Worm (Caenorhabditis elegans) whole organism, midembryonic: ENCODE data around the gene sre-10.

Source experiments
- flt-1 ChIP-seq: fragments of 200-800 bp; sonication (Bioruptor generic); IDR thresholded peaks from 2 replicates; pipeline ENCODE4 v1.3.6; 2022; ENCODE audit warnings: missing genetic modification characterization, missing compliant biosample characterization
- med-1 ChIP-seq: sonication (generic microtip); optimal IDR thresholded peaks from 2 replicates; lab custom pipeline; 2017; ENCODE audit warnings: missing genetic modification characterization, mild to moderate bottlenecking, missing compliant biosample characterization, antibody characterized with exemption, missing genetic modification reagents; ENCODE audit not compliant: insufficient read depth
- ref-1 ChIP-seq: fragments of 200-800 bp; sonication (Bioruptor generic); conservative IDR thresholded peaks from 2 replicates; pipeline ENCODE4 v1.3.6; 2022; ENCODE audit warnings: missing genetic modification reagents, missing genetic modification characterization, missing compliant biosample characterization
- ztf-23 ChIP-seq: fragments of 200-800 bp; sonication (Bioruptor generic); IDR thresholded peaks from 2 replicates; pipeline ENCODE4 v1.3.6; 2022; ENCODE audit warnings: missing genetic modification reagents, missing genetic modification characterization, missing compliant biosample characterization
- ztf-29 ChIP-seq: fragments of 200-800 bp; sonication (Bioruptor generic); IDR thresholded peaks from 2 replicates; pipeline ENCODE4 v1.3.6; 2022; ENCODE audit warnings: missing genetic modification reagents, missing genetic modification characterization, missing compliant biosample characterization

ce11 chrV:7175201-7175600 lies 42.9 kb downstream of the sre-10 start, which contains the start of gene lgc-39:
- TF ChIP-seq med-1 (GFP tag; lab: Kevin White, UChicago) (no peak), flt-1 (GFP tag; lab: Robert Waterston, UW) (no peak), ref-1 (no peak), ztf-23 (GFP tag; lab: Robert Waterston, UW) (no peak), ztf-29 (GFP tag; lab: Robert Waterston, UW) (no peak)
